Worm (Caenorhabditis elegans) whole organism, L3 larva: ENCODE data around the gene nekl-4.

ENCODE experiments used
- ZK546.5 ChIP-seq: sonication (generic microtip); optimal IDR thresholded peaks from 2 replicates; lab custom pipeline; 2017; ENCODE audit warnings: missing biosample characterization, missing genetic modification characterization
- aly-2 ChIP-seq: fragments of 150-350 bp; optimal IDR thresholded peaks from 2 replicates; lab custom pipeline; 2014; ENCODE audit warnings: missing biosample characterization, missing genetic modification characterization
- ama-1 ChIP-seq: fragments of 150-350 bp; optimal IDR thresholded peaks from 2 replicates; lab custom pipeline; 2018
- ceh-16 ChIP-seq: sonication (generic microtip); optimal IDR thresholded peaks from 2 replicates; lab custom pipeline; 2017; ENCODE audit warnings: missing biosample characterization, missing genetic modification characterization
- ceh-82 ChIP-seq: fragments of 150-350 bp; optimal IDR thresholded peaks from 2 replicates; lab custom pipeline; 2014; ENCODE audit warnings: missing biosample characterization, missing genetic modification characterization
- egl-27 ChIP-seq: sonication (generic microtip); optimal IDR thresholded peaks from 4 replicates; lab custom pipeline; 2017; ENCODE audit warnings: missing biosample characterization, missing genetic modification reagents, missing genetic modification characterization
- egl-5 ChIP-seq: fragments of 150-350 bp; optimal IDR thresholded peaks from 2 replicates; lab custom pipeline; 2017; ENCODE audit warnings: missing biosample characterization, missing genetic modification reagents, missing genetic modification characterization, inconsistent platforms
- elt-3 ChIP-seq, 3 experiments: fragments of 150-350 bp in 1 of 3; sonication (generic microtip) in 2 of 3; optimal IDR thresholded peaks; 2 replicates in 2 of 3; 4 replicates in 1 of 3; lab custom pipeline; 2014 to 2017; ENCODE audit warnings: missing biosample characterization in 3 of 3, missing genetic modification characterization in 3 of 3
- eor-1 ChIP-seq, 2 experiments: fragments of 150-350 bp; optimal IDR thresholded peaks; 2 replicates each; lab custom pipeline; 2014 to 2018; ENCODE audit warnings: missing biosample characterization in 2 of 2, missing genetic modification characterization in 2 of 2
- fkh-10 ChIP-seq: sonication (generic microtip); optimal IDR thresholded peaks from 2 replicates; lab custom pipeline; 2017; ENCODE audit warnings: missing biosample characterization, missing genetic modification reagents, missing genetic modification characterization
- fkh-2 ChIP-seq: fragments of 150-350 bp; optimal IDR thresholded peaks from 2 replicates; lab custom pipeline; 2014; ENCODE audit warnings: missing biosample characterization, missing genetic modification reagents, missing genetic modification characterization
- hmg-11 ChIP-seq: sonication (generic microtip); optimal IDR thresholded peaks from 2 replicates; lab custom pipeline; 2016; ENCODE audit warnings: missing genetic modification characterization, missing compliant biosample characterization
- jun-1 ChIP-seq: fragments of 150-350 bp; optimal IDR thresholded peaks from 2 replicates; lab custom pipeline; 2014; ENCODE audit warnings: missing biosample characterization, missing genetic modification reagents, missing genetic modification characterization
- lin-39 ChIP-seq: fragments of 150-350 bp; optimal IDR thresholded peaks from 2 replicates; lab custom pipeline; 2018; ENCODE audit warnings: missing biosample characterization, missing genetic modification reagents, missing genetic modification characterization
- mdl-1 ChIP-seq: fragments of 150-350 bp; optimal IDR thresholded peaks from 2 replicates; lab custom pipeline; 2014; ENCODE audit warnings: missing biosample characterization, missing genetic modification characterization
- nhr-23 ChIP-seq: fragments of 150-350 bp; optimal IDR thresholded peaks from 2 replicates; lab custom pipeline; 2014; ENCODE audit warnings: missing biosample characterization, missing genetic modification reagents, missing genetic modification characterization
- nhr-25 ChIP-seq: sonication (generic microtip); optimal IDR thresholded peaks from 2 replicates; lab custom pipeline; 2017; ENCODE audit warnings: missing biosample characterization, missing genetic modification characterization
- nhr-28 ChIP-seq: fragments of 150-350 bp; optimal IDR thresholded peaks from 2 replicates; lab custom pipeline; 2014; ENCODE audit warnings: missing biosample characterization, missing genetic modification characterization
- nhr-67 ChIP-seq: fragments of 150-350 bp; optimal IDR thresholded peaks from 2 replicates; lab custom pipeline; 2014; ENCODE audit warnings: missing biosample characterization, missing genetic modification characterization
- nhr-76 ChIP-seq: fragments of 150-350 bp; sonication (generic microtip); optimal IDR thresholded peaks from 5 replicates; lab custom pipeline; 2014; ENCODE audit warnings: missing biosample characterization, missing genetic modification characterization
- snpc-4 ChIP-seq: fragments of 150-350 bp; optimal IDR thresholded peaks from 2 replicates; lab custom pipeline; 2014; ENCODE audit warnings: missing biosample characterization, missing genetic modification characterization
- ztf-11 ChIP-seq: fragments of 150-350 bp; optimal IDR thresholded peaks from 2 replicates; lab custom pipeline; 2014; ENCODE audit warnings: missing biosample characterization, missing genetic modification characterization

Gene nekl-4

DNA sequence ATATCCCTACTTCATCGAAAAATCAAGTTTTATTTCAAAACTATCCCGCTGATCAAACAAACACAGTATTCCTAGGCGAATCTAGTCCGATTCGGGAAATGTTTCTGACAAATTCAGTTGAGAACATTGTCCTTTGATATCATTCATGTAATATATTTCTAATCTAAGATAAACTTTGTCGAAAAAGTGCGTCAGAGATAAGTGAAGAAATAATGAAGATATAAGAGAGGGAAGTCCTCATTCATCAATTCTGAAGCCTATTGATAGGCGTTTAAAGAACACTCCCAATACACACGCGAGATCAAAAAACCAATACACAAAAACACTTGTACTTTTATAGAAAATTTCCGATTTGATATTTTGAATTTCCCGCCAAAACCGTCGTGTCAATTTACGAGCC lies 52.5 kb downstream of the nekl-4 start:
- TF ChIP-seq egl-5 (tag; lab: Kevin White, UChicago) (no peak), nhr-25 (peak; percentile 19), ceh-16 (tag; lab: Kevin White, UChicago) (no peak), elt-3 (tag; optimal IDR thresholded peaks at IDR 0.05; lab: Kevin White, UChicago) (peak; percentile 49 to 90 (median 88)), ztf-11 (tag; lab: Kevin White, UChicago) (no peak)

DNA sequence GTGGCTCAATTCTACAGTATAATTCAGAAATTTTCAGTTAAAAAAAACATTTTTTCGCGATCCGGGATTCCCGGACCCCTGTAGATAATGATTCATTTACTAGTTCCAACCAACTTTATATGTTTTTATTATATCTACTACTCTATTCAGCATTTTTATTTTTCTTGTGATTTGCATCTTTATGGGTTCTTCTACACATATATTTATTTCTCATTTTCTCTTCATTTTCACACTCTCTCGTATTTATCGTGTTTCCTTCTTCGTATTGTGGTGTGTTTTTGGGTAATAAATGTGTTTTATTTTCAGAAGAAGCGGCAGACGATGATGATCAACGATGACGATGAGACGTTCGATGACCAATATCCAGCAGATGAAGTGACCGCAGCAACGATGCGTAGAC lies 53.2 kb downstream of the nekl-4 start, which contains the start of gene F48E8.2:
Gene F48E8.2, plus strand, starts transcription at position 301 of the 400 bp plus-strand sequence.
- TF ChIP-seq nhr-76 (tag; lab: Kevin White, UChicago) (no peak), jun-1 (no peak), ZK546.5 (tag; lab: Kevin White, UChicago) (no peak), ama-1 (no peak), egl-27 (no peak), mdl-1 (no peak), aly-2 (tag; lab: Kevin White, UChicago) (no peak), nhr-28 (tag; lab: Kevin White, UChicago) (no peak), nhr-23 (tag; lab: Kevin White, UChicago) (no peak), snpc-4 (tag; lab: Kevin White, UChicago) (no peak), hmg-11 (no peak), ceh-82 (tag; lab: Kevin White, UChicago) (no peak), eor-1 (tag; optimal IDR thresholded peaks at IDR 0.05; lab: Kevin White, UChicago) (no peak), fkh-10 (GFP tag; lab: Kevin White, UChicago) (no peak), fkh-2 (tag; lab: Kevin White, UChicago) (no peak), nhr-67 (no peak), lin-39 (no peak), egl-5 (tag; lab: Kevin White, UChicago) (no peak)
